Fruit fly (Drosophila melanogaster): ENCODE measurements around the gene CG3631.

DNA sequence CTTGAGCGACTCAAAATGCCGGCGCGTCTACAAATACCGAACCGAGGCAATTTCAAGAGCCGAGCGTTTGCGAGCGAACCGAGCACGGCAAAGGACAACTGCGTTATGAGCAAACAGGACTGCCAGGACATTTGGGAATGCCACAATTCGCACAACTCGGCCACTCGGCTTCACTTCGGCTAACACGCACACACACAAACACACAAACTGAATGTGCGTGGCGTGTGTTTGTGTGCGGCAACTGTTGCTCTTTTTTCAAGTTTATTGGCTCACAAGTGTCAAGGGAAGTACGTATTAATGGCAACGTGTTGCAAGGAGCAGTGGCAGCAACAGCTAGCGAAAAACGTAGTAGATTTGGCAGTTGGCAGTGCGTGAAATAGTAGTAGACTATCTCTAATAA, 5.9 kb upstream of the CG3631 start:
- no peak for TF ChIP-seq h (optimal IDR thresholded peaks at IDR 0.05)
- no peak for TF ChIP-seq Myc (optimal IDR thresholded peaks at IDR 0.05)
- TF ChIP-seq insv (optimal IDR thresholded peaks at IDR 0.05), result no peak

Data from Kc167 (cell line).